Worm (Caenorhabditis elegans): ENCODE data around the gene grsp-1.
A peak's percentile ranks its signal among the peaks of the same experiment; 100 is the strongest.

The grsp-1 gene

DNA sequence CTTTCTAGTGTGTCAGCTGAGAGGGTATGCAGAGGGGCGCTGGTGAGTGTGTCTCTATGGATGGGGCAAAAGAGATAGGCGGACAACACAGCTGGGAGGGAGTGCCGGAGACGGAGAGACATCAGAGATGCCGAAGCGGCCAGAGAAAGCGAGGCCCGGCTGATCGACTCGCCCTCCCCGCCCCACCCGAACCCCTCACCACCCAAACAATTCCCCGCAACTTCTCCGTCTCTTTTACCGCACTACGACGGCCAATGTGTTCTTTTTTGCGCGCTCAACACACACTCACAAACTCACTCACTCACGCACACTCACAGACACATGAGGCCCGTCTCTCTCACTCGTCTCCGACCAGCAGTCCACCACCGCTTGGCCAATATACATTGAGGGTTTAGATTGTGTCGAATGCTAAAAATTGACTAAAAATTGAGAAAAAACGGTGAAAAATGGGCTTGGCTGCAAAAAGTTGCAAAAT is 13.2 kb downstream of the grsp-1 start, which contains the start of gene Y43F8C.3 (continued):
- peak; percentile 22; the same call in 1 of the 2 replicates for TF ChIP-seq mab-9 (GFP tag; IDR thresholded peaks at IDR 0.05)
- TF ChIP-seq alr-1 (tag; optimal IDR thresholded peaks at IDR 0.05; ENCODE audit: borderline replicate concordance), result no peak
- peak in 1 of 6 experiments; percentile 3 for TF ChIP-seq elt-3 (tag; optimal IDR thresholded peaks at IDR 0.05)
- TF ChIP-seq unc-130 (tag; optimal IDR thresholded peaks at IDR 0.05), result peak; percentile 91
- no peak for TF ChIP-seq unc-98 (GFP tag; IDR thresholded peaks at IDR 0.05)
- no peak for TF ChIP-seq fkh-4 (tag; optimal IDR thresholded peaks at IDR 0.05; ENCODE audit: borderline replicate concordance)

DNA sequence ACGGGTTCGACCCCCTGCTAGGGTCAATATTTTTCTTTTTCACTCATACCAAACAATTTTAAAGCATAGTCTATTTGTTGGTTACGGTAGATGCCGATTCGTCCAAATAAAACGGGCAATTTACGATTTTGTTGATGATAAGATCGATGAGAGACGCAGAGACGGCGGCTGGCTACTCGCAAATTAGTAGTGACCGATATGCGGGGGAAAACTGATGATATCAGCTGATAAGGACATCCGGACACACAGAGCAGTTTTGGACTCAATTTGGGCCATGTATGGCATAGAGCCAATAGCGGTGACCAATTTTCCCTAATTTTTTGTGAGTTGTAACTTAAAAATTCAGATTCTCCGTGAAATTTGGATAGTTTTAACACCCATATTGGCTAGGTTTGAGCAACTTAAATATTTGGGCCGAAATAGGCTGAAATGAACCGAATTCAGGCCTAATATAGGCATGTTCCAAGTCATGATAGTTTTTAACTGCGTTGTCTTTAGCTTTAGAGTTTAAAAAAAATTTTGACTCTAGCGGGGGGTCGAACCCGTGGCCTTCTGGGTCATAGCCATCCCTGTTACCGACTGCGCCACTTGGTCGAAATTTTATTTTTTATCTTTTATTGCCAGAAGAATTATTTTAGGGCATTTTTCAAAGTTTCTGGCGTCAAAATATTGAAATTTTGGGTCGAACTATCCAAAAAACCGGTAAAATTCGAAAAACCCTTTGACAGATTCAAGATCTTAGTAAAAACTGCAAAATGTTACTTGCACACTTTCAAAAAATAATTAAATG is 14.4 kb downstream of the grsp-1 start:
- TF ChIP-seq elt-3 (tag; optimal IDR thresholded peaks at IDR 0.05) (peak in 1 of 6 experiments; percentile 8), grh-1 (GFP tag; IDR thresholded peaks at IDR 0.05) (no peak), nhr-85 (tag) (peak; percentile 16), efl-1 (optimal IDR thresholded peaks at IDR 0.05) (no peak), efl-1 (GFP tag; optimal IDR thresholded peaks at IDR 0.05 in 1 of 2) (peak in 1 of 2 experiments; percentile 72), lsy-2 (tag; optimal IDR thresholded peaks at IDR 0.05) (peak in 1 of 2 experiments; percentile 35), sup-37 (GFP tag; optimal IDR thresholded peaks at IDR 0.05) (no peak), blmp-1 (tag; optimal IDR thresholded peaks at IDR 0.05) (peak; percentile 37), elt-2 (tag; optimal IDR thresholded peaks at IDR 0.05) (peak; percentile 16), rnt-1 (tag; optimal IDR thresholded peaks at IDR 0.05) (no peak)

DNA sequence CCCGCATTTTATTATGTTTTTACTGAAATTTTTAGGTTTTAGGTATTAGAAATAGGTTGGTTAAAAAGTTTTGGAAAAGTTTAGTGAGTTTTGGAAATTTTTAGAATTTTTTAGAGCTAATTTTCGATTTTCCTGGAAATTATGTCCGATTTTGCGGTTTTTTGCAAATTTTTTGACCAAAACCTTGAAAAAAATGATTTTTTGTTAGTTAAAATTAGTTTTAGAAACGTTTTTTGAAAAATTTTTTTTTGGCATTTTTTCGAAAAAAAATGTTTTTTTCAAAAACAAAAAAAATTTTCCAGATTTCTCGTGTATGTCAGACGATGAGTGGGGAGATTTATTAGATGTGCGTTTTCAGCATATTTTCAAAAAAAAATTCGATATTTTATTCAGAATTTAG is 15.5 kb downstream of the grsp-1 start, which contains the start of gene dyf-19:
Gene dyf-19, plus strand, starts transcription at position 301 of the 400 bp plus-strand sequence.
- no peak for TF ChIP-seq mab-9 (GFP tag; IDR thresholded peaks at IDR 0.05)
- no peak for TF ChIP-seq aha-1 (tag; optimal IDR thresholded peaks at IDR 0.05)
- no peak for TF ChIP-seq unc-86 (tag; optimal IDR thresholded peaks at IDR 0.05)
- no peak for TF ChIP-seq nhr-90 (tag; optimal IDR thresholded peaks at IDR 0.05; ENCODE audit: poor library complexity)
- no peak for TF ChIP-seq efl-1 (optimal IDR thresholded peaks at IDR 0.05)
- TF ChIP-seq efl-1 (GFP tag; optimal IDR thresholded peaks at IDR 0.05 in 1 of 2), result no peak
- TF ChIP-seq ceh-8 (GFP tag; optimal IDR thresholded peaks at IDR 0.05), result no peak
- no peak for TF ChIP-seq ama-1 (optimal IDR thresholded peaks at IDR 0.05)
- TF ChIP-seq ets-5 (GFP tag; IDR thresholded peaks at IDR 0.05), result no peak

DNA sequence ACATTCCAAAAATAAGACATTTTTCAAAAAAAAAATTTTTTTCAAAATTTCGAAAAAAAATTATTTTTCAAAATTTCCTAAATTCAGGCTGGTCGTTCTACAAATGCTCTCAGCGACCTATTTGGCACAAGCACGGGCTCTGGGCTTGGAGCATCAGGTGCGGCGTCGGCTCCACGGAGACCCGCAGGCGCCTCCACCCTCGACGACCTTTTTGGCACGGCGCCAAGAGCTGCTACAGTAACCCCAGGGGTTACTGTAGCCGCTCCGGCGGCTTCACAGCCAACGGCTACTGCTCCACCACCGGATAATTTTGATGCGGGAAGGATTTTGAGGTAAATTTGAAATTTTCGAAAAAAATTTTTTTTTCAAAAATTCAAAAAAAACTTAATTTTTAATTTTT is 16.4 kb downstream of the grsp-1 start:
- TF ChIP-seq unc-86 (tag; optimal IDR thresholded peaks at IDR 0.05) (no peak), efl-1 (optimal IDR thresholded peaks at IDR 0.05) (no peak), efl-1 (GFP tag; optimal IDR thresholded peaks at IDR 0.05 in 1 of 2) (peak in 1 of 2 experiments; percentile 19)

DNA sequence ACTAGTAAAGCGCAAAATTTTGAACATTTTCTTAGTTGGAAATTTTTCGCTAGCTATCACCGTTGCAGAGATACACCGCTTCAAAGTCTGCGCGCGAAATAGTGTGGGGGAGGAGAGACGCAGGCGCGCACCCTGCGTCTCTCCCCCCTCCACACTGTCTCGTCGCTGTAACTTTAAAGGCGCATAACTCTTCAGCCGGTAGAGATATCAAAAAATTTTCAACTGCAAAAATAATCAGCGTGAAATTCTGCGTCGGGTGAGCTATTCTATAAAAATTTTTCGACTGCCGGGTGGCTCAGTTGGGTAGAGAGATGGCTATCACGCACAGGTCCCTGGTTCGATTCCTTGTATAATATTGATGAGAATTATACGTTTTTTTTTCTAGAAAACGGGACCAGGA is 20.2 kb downstream of the grsp-1 start:
- TF ChIP-seq efl-1 (optimal IDR thresholded peaks at IDR 0.05) (no peak), efl-1 (GFP tag; optimal IDR thresholded peaks at IDR 0.05 in 1 of 2) (peak in 1 of 2 experiments; percentile 35), ceh-63 (GFP tag; optimal IDR thresholded peaks at IDR 0.05) (no peak), nhr-19 (GFP tag; conservative IDR thresholded peaks at IDR 0.05) (0 out of 2 replicates have a peak, but pooled peaks have one; percentile 26), aly-2 (tag; optimal IDR thresholded peaks at IDR 0.05) (no peak), nhr-20 (tag; optimal IDR thresholded peaks at IDR 0.05) (no peak), fos-1 (tag; optimal IDR thresholded peaks at IDR 0.05) (no peak), Y116A8C.19 (tag; optimal IDR thresholded peaks at IDR 0.05; ENCODE audit: borderline replicate concordance) (no peak)

DNA sequence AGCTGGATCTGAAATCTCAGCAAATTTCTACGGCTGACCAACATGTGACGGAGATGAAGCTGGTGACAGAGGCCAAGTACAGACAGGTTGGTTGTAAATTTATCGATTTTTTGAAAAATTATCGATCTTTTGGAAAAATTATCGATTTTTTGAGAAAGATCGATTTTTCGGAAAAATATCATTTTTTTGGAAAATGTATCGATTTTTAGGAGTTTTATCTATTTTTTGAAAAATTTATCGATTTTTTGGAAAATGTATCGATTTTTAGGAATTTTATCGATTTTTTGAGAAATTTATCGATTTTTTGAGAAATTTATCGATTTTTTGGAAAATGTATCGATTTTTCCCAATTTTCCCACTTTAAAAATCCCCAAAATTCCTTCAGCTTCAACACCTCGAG is 20.7 kb downstream of the grsp-1 start:
- TF ChIP-seq sptf-1 (tag; optimal IDR thresholded peaks at IDR 0.05), result peak; percentile 19
- no peak for TF ChIP-seq snu-23 (GFP tag; optimal IDR thresholded peaks at IDR 0.05)
